Worm (Caenorhabditis elegans) whole organism, mixed stage, embryonic: ENCODE measurements around the gene R04B5.5.

ENCODE experiments used
- M03D4.4 ChIP-seq: sonication (generic microtip); optimal IDR thresholded peaks from 2 replicates; lab custom pipeline; 2017; ENCODE audit warnings: mild to moderate bottlenecking, missing genetic modification characterization, missing compliant biosample characterization
- bed-3 ChIP-seq: fragments of 200-800 bp; sonication (Bioruptor generic); optimal IDR thresholded peaks from 3 replicates; lab custom pipeline; 2018; ENCODE audit warnings: mild to moderate bottlenecking, missing genetic modification characterization, moderate library complexity, missing compliant biosample characterization
- blmp-1 ChIP-seq: fragments of 150-350 bp; optimal IDR thresholded peaks from 2 replicates; lab custom pipeline; 2014; ENCODE audit warnings: missing biosample characterization, missing genetic modification characterization
- ceh-39 ChIP-seq: fragments of 150-350 bp; optimal IDR thresholded peaks from 2 replicates; lab custom pipeline; 2014; ENCODE audit warnings: missing biosample characterization, missing genetic modification characterization
- ceh-43 ChIP-seq: fragments of 200-800 bp; sonication (Bioruptor generic); optimal IDR thresholded peaks from 2 replicates; lab custom pipeline; 2018; ENCODE audit warnings: mild to moderate bottlenecking, missing genetic modification characterization, moderate library complexity, missing compliant biosample characterization
- ceh-83 ChIP-seq: fragments of 200-800 bp; sonication (Bioruptor generic); optimal IDR thresholded peaks from 2 replicates; lab custom pipeline; 2018; ENCODE audit warnings: mild to moderate bottlenecking, missing genetic modification characterization, missing compliant biosample characterization
- ces-1 ChIP-seq: fragments of 150-350 bp; optimal IDR thresholded peaks from 2 replicates; lab custom pipeline; 2014; ENCODE audit warnings: missing biosample characterization, missing genetic modification reagents, missing genetic modification characterization
- cnd-1 ChIP-seq: fragments of 200-800 bp; sonication (Bioruptor generic); optimal IDR thresholded peaks from 2 replicates; lab custom pipeline; 2018; ENCODE audit warnings: mild to moderate bottlenecking, missing genetic modification characterization, missing compliant biosample characterization
- drap-1 ChIP-seq: fragments of 200-800 bp; sonication (Bioruptor generic); optimal IDR thresholded peaks from 3 replicates; lab custom pipeline; 2018; ENCODE audit warnings: mild to moderate bottlenecking, missing genetic modification characterization, missing compliant biosample characterization
- elt-1 ChIP-seq: sonication (generic microtip); optimal IDR thresholded peaks from 2 replicates; lab custom pipeline; 2017; ENCODE audit warnings: missing genetic modification characterization, mild to moderate bottlenecking, missing compliant biosample characterization, antibody characterized with exemption, moderate library complexity, borderline replicate concordance; ENCODE audit not compliant: insufficient read depth
- elt-3 ChIP-seq: fragments of 150-350 bp; optimal IDR thresholded peaks from 2 replicates; lab custom pipeline; 2014; ENCODE audit warnings: missing biosample characterization, missing genetic modification characterization
- flh-1 ChIP-seq: fragments of 200-800 bp; sonication (Bioruptor generic); optimal IDR thresholded peaks from 2 replicates; lab custom pipeline; 2018; ENCODE audit warnings: mild to moderate bottlenecking, missing genetic modification characterization, moderate library complexity, missing compliant biosample characterization
- ham-2 ChIP-seq: fragments of 200-800 bp; sonication (Bioruptor generic); optimal IDR thresholded peaks from 2 replicates; lab custom pipeline; 2018; ENCODE audit warnings: mild to moderate bottlenecking, missing genetic modification characterization, missing compliant biosample characterization
- hlh-1 ChIP-seq: fragments of 150-350 bp; optimal IDR thresholded peaks from 2 replicates; lab custom pipeline; 2014; ENCODE audit warnings: missing biosample characterization, missing genetic modification reagents, missing genetic modification characterization
- lin-13 ChIP-seq: fragments of 150-350 bp; optimal IDR thresholded peaks from 2 replicates; lab custom pipeline; 2014; ENCODE audit warnings: missing biosample characterization, missing genetic modification characterization
- lin-32 ChIP-seq: fragments of 200-800 bp; sonication (Bioruptor generic); optimal IDR thresholded peaks from 2 replicates; lab custom pipeline; 2018; ENCODE audit warnings: mild to moderate bottlenecking, missing genetic modification characterization, missing compliant biosample characterization
- lsy-2 ChIP-seq: fragments of 150-350 bp; optimal IDR thresholded peaks from 2 replicates; lab custom pipeline; 2014; ENCODE audit warnings: missing biosample characterization, missing genetic modification characterization
- mab-5 ChIP-seq: fragments of 150-350 bp; optimal IDR thresholded peaks from 2 replicates; lab custom pipeline; 2014; ENCODE audit warnings: missing biosample characterization, missing genetic modification characterization
- mep-1 ChIP-seq: fragments of 150-350 bp; optimal IDR thresholded peaks from 2 replicates; lab custom pipeline; 2017; ENCODE audit warnings: missing biosample characterization, missing genetic modification reagents, missing genetic modification characterization, inconsistent platforms
- mls-2 ChIP-seq: sonication (generic microtip); optimal IDR thresholded peaks from 2 replicates; lab custom pipeline; 2016; ENCODE audit warnings: mild to moderate bottlenecking, missing genetic modification characterization, moderate library complexity, missing compliant biosample characterization
- nhr-12 ChIP-seq: fragments of 150-350 bp; optimal IDR thresholded peaks from 2 replicates; lab custom pipeline; 2014; ENCODE audit warnings: missing biosample characterization, missing genetic modification characterization
- nhr-2 ChIP-seq: fragments of 150-350 bp; optimal IDR thresholded peaks from 2 replicates; lab custom pipeline; 2014; ENCODE audit warnings: missing biosample characterization, missing genetic modification characterization
- nhr-237 ChIP-seq: fragments of 150-350 bp; optimal IDR thresholded peaks from 2 replicates; lab custom pipeline; 2014; ENCODE audit warnings: missing biosample characterization, missing genetic modification characterization
- nhr-28 ChIP-seq: fragments of 150-350 bp; optimal IDR thresholded peaks from 2 replicates; lab custom pipeline; 2014; ENCODE audit warnings: missing biosample characterization, missing genetic modification characterization
- nhr-76 ChIP-seq: sonication (generic microtip); optimal IDR thresholded peaks from 2 replicates; lab custom pipeline; 2017; ENCODE audit warnings: missing biosample characterization, missing genetic modification characterization
- pha-4 ChIP-seq: fragments of 150-350 bp; optimal IDR thresholded peaks from 2 replicates; lab custom pipeline; 2018; ENCODE audit warnings: missing biosample characterization, missing genetic modification reagents, missing genetic modification characterization
- sem-2 ChIP-seq: fragments of 200-800 bp; sonication (Bioruptor generic); optimal IDR thresholded peaks from 2 replicates; lab custom pipeline; 2018; ENCODE audit warnings: mild to moderate bottlenecking, missing genetic modification characterization, missing compliant biosample characterization
- snpc-4 ChIP-seq: fragments of 150-350 bp; optimal IDR thresholded peaks from 2 replicates; lab custom pipeline; 2014; ENCODE audit warnings: missing biosample characterization, missing genetic modification characterization
- sptf-1 ChIP-seq: sonication (generic microtip); optimal IDR thresholded peaks from 2 replicates; lab custom pipeline; 2017; ENCODE audit warnings: mild to moderate bottlenecking, missing genetic modification characterization, moderate library complexity, missing compliant biosample characterization
- tbx-8 ChIP-seq: fragments of 200-800 bp; sonication (Bioruptor generic); optimal IDR thresholded peaks from 2 replicates; lab custom pipeline; 2018; ENCODE audit warnings: mild to moderate bottlenecking, missing genetic modification characterization, moderate library complexity, missing compliant biosample characterization
- unc-120 ChIP-seq: sonication (generic microtip); optimal IDR thresholded peaks from 2 replicates; lab custom pipeline; 2017; ENCODE audit warnings: missing genetic modification characterization, missing compliant biosample characterization; ENCODE audit not compliant: poor library complexity, severe bottlenecking
- unc-39 ChIP-seq: fragments of 150-350 bp; optimal IDR thresholded peaks from 2 replicates; lab custom pipeline; 2014; ENCODE audit warnings: missing biosample characterization, missing genetic modification characterization
- unc-62 ChIP-seq: fragments of 150-350 bp; optimal IDR thresholded peaks from 2 replicates; lab custom pipeline; 2014; ENCODE audit warnings: missing biosample characterization, missing genetic modification reagents, missing genetic modification characterization
- zip-8 ChIP-seq: fragments of 150-350 bp; optimal IDR thresholded peaks from 2 replicates; lab custom pipeline; 2014; ENCODE audit warnings: missing biosample characterization, missing genetic modification characterization
- ztf-11 ChIP-seq: fragments of 150-350 bp; optimal IDR thresholded peaks from 2 replicates; lab custom pipeline; 2014; ENCODE audit warnings: missing biosample characterization, missing genetic modification characterization

R04B5.5 gene

ce11 chrV:10133277-10133676 is 46.0 kb downstream of the R04B5.5 start:
- TF ChIP-seq nhr-237 (tag; lab: Kevin White, UChicago) (no peak), ces-1 (GFP tag; lab: Kevin White, UChicago) (no peak), flh-1 (GFP tag; lab: Kevin White, UChicago) (no peak), bed-3 (GFP tag; lab: Kevin White, UChicago) (no peak), unc-120 (tag; lab: Kevin White, UChicago) (no peak), elt-3 (no peak), sptf-1 (tag; lab: Kevin White, UChicago) (no peak), lin-13 (no peak), ztf-11 (tag; lab: Kevin White, UChicago) (no peak), nhr-2 (tag; lab: Kevin White, UChicago) (no peak), zip-8 (tag; lab: Kevin White, UChicago) (no peak)

- TF ChIP-seq nhr-76 (no peak), mls-2 (tag; lab: Kevin White, UChicago) (no peak), flh-1 (GFP tag; lab: Kevin White, UChicago) (no peak), tbx-8 (no peak), nhr-237 (tag; lab: Kevin White, UChicago) (peak; percentile 26), sem-2 (no peak), pha-4 (tag; lab: Kevin White, UChicago) (peak; percentile 26), bed-3 (GFP tag; lab: Kevin White, UChicago) (no peak), unc-39 (no peak), zip-8 (tag; lab: Kevin White, UChicago) (no peak), drap-1 (no peak), elt-1 (tag; lab: Kevin White, UChicago) (no peak), snpc-4 (no peak), lin-32 (GFP tag; lab: Kevin White, UChicago) (no peak), ces-1 (GFP tag; lab: Kevin White, UChicago) (peak; percentile 40), lin-13 (no peak), nhr-2 (tag; lab: Kevin White, UChicago) (no peak), ceh-39 (no peak), ztf-11 (tag; lab: Kevin White, UChicago) (no peak), blmp-1 (no peak), unc-62 (GFP tag; lab: Kevin White, UChicago) (no peak), M03D4.4 (tag; lab: Kevin White, UChicago) (no peak), ceh-83 (no peak), mep-1 (tag; lab: Kevin White, UChicago) (peak; percentile 59), unc-120 (tag; lab: Kevin White, UChicago) (no peak), lsy-2 (tag; lab: Kevin White, UChicago) (peak; percentile 41), sptf-1 (tag; lab: Kevin White, UChicago) (no peak), mab-5 (no peak), nhr-12 (tag; lab: Kevin White, UChicago) (no peak), nhr-28 (no peak), ceh-43 (no peak), ham-2 (GFP tag; lab: Kevin White, UChicago) (no peak), cnd-1 (tag; lab: Kevin White, UChicago) (no peak), hlh-1 (tag; lab: Kevin White, UChicago) (no peak), elt-3 (no peak)
Measured at ce11 chrV:10134077-10134693, 46.9 kb downstream of the R04B5.5 start, which contains the start of the genes C08B6.18, wdr-20 and C08B6.8. TSS of gene C08B6.18 (minus strand) at chrV:10134127. TSS of gene wdr-20 (minus strand) at chrV:10134158. TSS of gene C08B6.8 (plus strand) at chrV:10134643.
